Worm (Caenorhabditis elegans) whole organism, L4 larva: ENCODE results near the gene glo-4.

Source experiments
- F10B5.3 ChIP-seq: sonication (generic microtip); optimal IDR thresholded peaks from 2 replicates; lab custom pipeline; 2016; ENCODE audit warnings: mild to moderate bottlenecking, missing genetic modification characterization, missing compliant biosample characterization
- F44E2.7 ChIP-seq: fragments of 200-800 bp; sonication (Bioruptor generic); IDR thresholded peaks from 2 replicates; pipeline ENCODE4 v2.1.2; 2022; ENCODE audit warnings: missing genetic modification characterization, missing compliant biosample characterization
- F49E8.2 ChIP-seq: sonication (generic microtip); optimal IDR thresholded peaks from 2 replicates; lab custom pipeline; 2016; ENCODE audit warnings: missing compliant biosample characterization, mild to moderate bottlenecking, missing genetic modification characterization, borderline replicate concordance
- T26A8.4 ChIP-seq: fragments of 200-800 bp; sonication (Bioruptor generic); IDR thresholded peaks from 2 replicates; pipeline ENCODE4 v1.3.6; 2022; ENCODE audit warnings: missing genetic modification characterization, missing compliant biosample characterization
- Y48G9A.11 ChIP-seq: fragments of 200-800 bp; sonication (Bioruptor generic); IDR thresholded peaks from 2 replicates; pipeline ENCODE4 v1.3.6; 2022; ENCODE audit warnings: missing genetic modification reagents, missing genetic modification characterization, missing compliant biosample characterization
- Y5F2A.4 ChIP-seq: fragments of 200-800 bp; sonication (Bioruptor generic); optimal IDR thresholded peaks from 2 replicates; lab custom pipeline; 2018; ENCODE audit warnings: mild to moderate bottlenecking, missing genetic modification characterization, missing compliant biosample characterization
- ZK546.5 ChIP-seq, 2 experiments: sonication (generic microtip); optimal IDR thresholded peaks; 2 replicates each; lab custom pipeline; 2017; ENCODE audit warnings: missing biosample characterization in 2 of 2, missing genetic modification characterization in 2 of 2
- aha-1 ChIP-seq: fragments of 150-350 bp; peaks from one replicate; lab custom pipeline; 2014; ENCODE audit warnings: missing biosample characterization, missing genetic modification characterization
- aly-2 ChIP-seq: sonication (generic microtip); optimal IDR thresholded peaks from 2 replicates; lab custom pipeline; 2018; ENCODE audit warnings: missing biosample characterization, missing genetic modification characterization
- ama-1 ChIP-seq: fragments of 150-350 bp; optimal IDR thresholded peaks from 2 replicates; lab custom pipeline; 2014; ENCODE audit warnings: inconsistent platforms, mixed read lengths
- ceh-32 ChIP-seq: sonication (generic microtip); optimal IDR thresholded peaks from 2 replicates; lab custom pipeline; 2016; ENCODE audit warnings: mild to moderate bottlenecking, missing genetic modification characterization, missing compliant biosample characterization; ENCODE audit not compliant: poor library complexity
- ceh-62 ChIP-seq: sonication (generic microtip); optimal IDR thresholded peaks from 2 replicates; lab custom pipeline; 2017; ENCODE audit warnings: missing biosample characterization, missing genetic modification characterization
- ces-1 ChIP-seq: fragments of 150-350 bp; sonication (generic microtip); optimal IDR thresholded peaks from 4 replicates; lab custom pipeline; 2014; ENCODE audit warnings: missing biosample characterization, missing genetic modification reagents, missing genetic modification characterization
- ctbp-1 ChIP-seq: fragments of 200-800 bp; sonication (Bioruptor generic); IDR thresholded peaks from 2 replicates; pipeline ENCODE4 v1.3.6; 2022; ENCODE audit warnings: missing genetic modification reagents, missing genetic modification characterization, missing compliant biosample characterization
- daf-12 ChIP-seq: fragments of 150-350 bp; optimal IDR thresholded peaks from 2 replicates; lab custom pipeline; 2014; ENCODE audit warnings: missing biosample characterization, missing genetic modification reagents, missing genetic modification characterization
- daf-19 ChIP-seq: fragments of 200-800 bp; sonication (Bioruptor generic); conservative IDR thresholded peaks from 2 replicates; pipeline ENCODE4 v1.3.6; 2022; ENCODE audit warnings: missing genetic modification characterization, missing compliant biosample characterization
- daf-8 ChIP-seq: fragments of 200-800 bp; sonication (Bioruptor generic); IDR thresholded peaks from 2 replicates; pipeline ENCODE4 v1.3.6; 2022; ENCODE audit warnings: missing genetic modification characterization, missing compliant biosample characterization
- dmd-6 ChIP-seq: fragments of 200-800 bp; sonication (Bioruptor generic); IDR thresholded peaks from 2 replicates; pipeline ENCODE4 v1.3.6; 2022; ENCODE audit warnings: missing genetic modification reagents, missing genetic modification characterization, missing compliant biosample characterization
- egl-43 ChIP-seq: fragments of 200-800 bp; sonication (Bioruptor generic); IDR thresholded peaks from 2 replicates; pipeline ENCODE4 v1.3.6; 2022; ENCODE audit warnings: missing genetic modification reagents, missing genetic modification characterization, missing compliant biosample characterization
- fkh-10 ChIP-seq: fragments of 150-350 bp; optimal IDR thresholded peaks from 2 replicates; lab custom pipeline; 2014; ENCODE audit warnings: missing biosample characterization, missing genetic modification reagents, missing genetic modification characterization
- fos-1 ChIP-seq: fragments of 150-350 bp; optimal IDR thresholded peaks from 2 replicates; lab custom pipeline; 2014; ENCODE audit warnings: missing biosample characterization, missing genetic modification characterization
- gei-8 ChIP-seq: fragments of 200-800 bp; sonication (Bioruptor generic); optimal IDR thresholded peaks from 2 replicates; lab custom pipeline; 2018; ENCODE audit warnings: mild to moderate bottlenecking, missing genetic modification characterization, missing compliant biosample characterization
- hif-1 ChIP-seq, 2 experiments: sonication (generic microtip); optimal IDR thresholded peaks; 2 replicates each; lab custom pipeline; 2016 to 2017; ENCODE audit warnings: missing compliant biosample characterization in 2 of 2, missing genetic modification characterization in 2 of 2, missing genetic modification reagents in 2 of 2, missing genotype in 2 of 2, mild to moderate bottlenecking in 1 of 2
- hlh-11 ChIP-seq: fragments of 200-800 bp; sonication (Bioruptor generic); optimal IDR thresholded peaks from 2 replicates; lab custom pipeline; 2018; ENCODE audit warnings: mild to moderate bottlenecking, missing genetic modification characterization, missing compliant biosample characterization
- hlh-30 ChIP-seq: sonication (generic microtip); optimal IDR thresholded peaks from 2 replicates; lab custom pipeline; 2017; ENCODE audit warnings: antibody characterized with exemption, mild to moderate bottlenecking, missing genetic modification characterization, missing compliant biosample characterization; ENCODE audit not compliant: insufficient read depth
- hmg-1.1 ChIP-seq: fragments of 200-800 bp; sonication (Bioruptor generic); IDR thresholded peaks from 2 replicates; pipeline ENCODE4 v1.3.6; 2022; ENCODE audit warnings: missing genetic modification reagents, missing genetic modification characterization, missing compliant biosample characterization
- lim-7 ChIP-seq: fragments of 200-800 bp; sonication (Bioruptor generic); IDR thresholded peaks from 2 replicates; pipeline ENCODE4 v1.3.6; 2022; ENCODE audit warnings: missing genetic modification characterization, missing compliant biosample characterization
- lin-38 ChIP-seq: fragments of 200-800 bp; sonication (Bioruptor generic); IDR thresholded peaks from 2 replicates; pipeline ENCODE4 v1.3.6; 2022; ENCODE audit warnings: missing genetic modification reagents, missing genetic modification characterization, missing compliant biosample characterization
- lin-39 ChIP-seq: fragments of 150-350 bp; optimal IDR thresholded peaks from 2 replicates; lab custom pipeline; 2014; ENCODE audit warnings: missing biosample characterization, missing genetic modification reagents, missing genetic modification characterization
- madf-9 ChIP-seq: fragments of 200-800 bp; sonication (Bioruptor generic); conservative IDR thresholded peaks from 2 replicates; pipeline ENCODE4 v1.3.6; 2022; ENCODE audit warnings: missing genetic modification reagents, missing genetic modification characterization, missing compliant biosample characterization
- mdl-1 ChIP-seq, 2 experiments: fragments of 150-350 bp in 1 of 2; sonication (generic microtip) in 1 of 2; optimal IDR thresholded peaks; 2 replicates each; lab custom pipeline; 2014 to 2017; ENCODE audit warnings: missing biosample characterization in 2 of 2, missing genetic modification characterization in 2 of 2
- mdt-29 ChIP-seq: fragments of 200-800 bp; sonication (Bioruptor generic); IDR thresholded peaks from 2 replicates; pipeline ENCODE4 v1.3.6; 2022; ENCODE audit warnings: missing genetic modification reagents, missing genetic modification characterization, missing compliant biosample characterization
- mep-1 ChIP-seq: fragments of 150-350 bp; sonication (generic microtip); optimal IDR thresholded peaks from 3 replicates; lab custom pipeline; 2014; ENCODE audit warnings: missing biosample characterization, missing genetic modification characterization
- mes-2 ChIP-seq: sonication (generic microtip); optimal IDR thresholded peaks from 2 replicates; lab custom pipeline; 2016; ENCODE audit warnings: missing genotype, mild to moderate bottlenecking, missing genetic modification characterization, missing compliant biosample characterization; ENCODE audit not compliant: poor library complexity, severe bottlenecking
- mxl-2 ChIP-seq: fragments of 200-800 bp; sonication (Bioruptor generic); conservative IDR thresholded peaks from 2 replicates; pipeline ENCODE4 v1.3.6; 2022; ENCODE audit warnings: missing genetic modification reagents, missing genetic modification characterization, missing compliant biosample characterization
- mxl-3 ChIP-seq: fragments of 200-800 bp; sonication (Bioruptor generic); optimal IDR thresholded peaks from 2 replicates; lab custom pipeline; 2018; ENCODE audit warnings: mild to moderate bottlenecking, missing genetic modification characterization, missing compliant biosample characterization
- nhr-102 ChIP-seq: sonication (generic microtip); optimal IDR thresholded peaks from 2 replicates; lab custom pipeline; 2016; ENCODE audit warnings: mild to moderate bottlenecking, missing genetic modification characterization, moderate library complexity, missing compliant biosample characterization
- nhr-25 ChIP-seq: sonication (generic microtip); optimal IDR thresholded peaks from 2 replicates; lab custom pipeline; 2017; ENCODE audit warnings: missing genetic modification characterization, mild to moderate bottlenecking, missing compliant biosample characterization, antibody characterized with exemption, moderate library complexity, borderline replicate concordance; ENCODE audit not compliant: insufficient read depth
- nhr-28 ChIP-seq: fragments of 150-350 bp; optimal IDR thresholded peaks from 2 replicates; lab custom pipeline; 2014; ENCODE audit warnings: missing biosample characterization, missing genetic modification characterization
- nhr-41 ChIP-seq: fragments of 200-800 bp; sonication (Bioruptor generic); IDR thresholded peaks from 2 replicates; pipeline ENCODE4 v1.3.6; 2022; ENCODE audit warnings: missing genetic modification reagents, missing genetic modification characterization, missing compliant biosample characterization
- nhr-6 ChIP-seq: fragments of 150-350 bp; optimal IDR thresholded peaks from 2 replicates; lab custom pipeline; 2014; ENCODE audit warnings: missing biosample characterization, missing genetic modification characterization
- pqm-1 ChIP-seq: sonication (generic microtip); optimal IDR thresholded peaks from 2 replicates; lab custom pipeline; 2017; ENCODE audit warnings: missing biosample characterization, missing genetic modification characterization
- set-16 ChIP-seq: fragments of 200-800 bp; sonication (Bioruptor generic); IDR thresholded peaks from 2 replicates; pipeline ENCODE4 v1.3.6; 2022; ENCODE audit warnings: missing genetic modification reagents, missing genetic modification characterization, missing compliant biosample characterization
- vab-7 ChIP-seq: fragments of 200-800 bp; sonication (Bioruptor generic); IDR thresholded peaks from 2 replicates; pipeline ENCODE4 v1.3.6; 2022; ENCODE audit warnings: missing genetic modification reagents, missing genetic modification characterization, missing compliant biosample characterization
- zag-1 ChIP-seq: fragments of 150-350 bp; optimal IDR thresholded peaks from 2 replicates; lab custom pipeline; 2014; ENCODE audit warnings: missing biosample characterization, missing genetic modification characterization
- zip-11 ChIP-seq: fragments of 200-800 bp; sonication (Bioruptor generic); IDR thresholded peaks from 2 replicates; pipeline ENCODE4 v1.3.6; 2022; ENCODE audit warnings: missing genetic modification characterization, missing compliant biosample characterization

glo-4 gene

DNA sequence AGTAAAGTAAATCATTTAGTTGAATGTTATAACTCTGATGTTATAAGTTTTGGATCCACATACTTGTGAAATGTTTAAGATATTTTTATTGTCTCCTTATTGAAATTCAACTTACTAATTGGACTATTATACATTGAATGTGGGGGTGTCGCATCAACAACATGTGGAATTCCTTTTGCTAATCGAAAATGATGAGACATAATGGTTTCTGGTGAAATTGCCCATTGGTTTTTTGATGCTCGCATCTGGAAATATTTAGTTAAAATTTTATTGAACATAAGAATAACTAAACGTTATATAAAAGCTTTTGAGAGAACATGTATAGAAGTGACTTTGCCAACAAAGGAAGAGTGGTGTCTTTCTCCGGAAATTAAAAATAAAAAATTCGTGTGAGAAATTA is 48.9 kb upstream of the glo-4 start, which contains the start of gene ZK682.7:
ZK682.7 (minus strand) TSS at position 247 of the 400 bp plus-strand sequence.
- no peak for TF ChIP-seq aly-2 (tag; lab: Kevin White, UChicago)
- no peak for TF ChIP-seq F49E8.2 (tag; lab: Kevin White, UChicago)
- TF ChIP-seq nhr-28 (tag; lab: Kevin White, UChicago) = no peak
- TF ChIP-seq mes-2 (tag; lab: Kevin White, UChicago) = no peak
- TF ChIP-seq nhr-25 (tag; lab: Kevin White, UChicago) = no peak
- no peak for TF ChIP-seq lin-38 (GFP tag; lab: Robert Waterston, UW)
- TF ChIP-seq vab-7 (GFP tag; lab: Robert Waterston, UW) = no peak
- no peak for TF ChIP-seq mep-1 (tag; lab: Kevin White, UChicago)
- no peak for TF ChIP-seq fkh-10 (GFP tag; lab: Kevin White, UChicago)
- TF ChIP-seq Y5F2A.4 = no peak
- no peak for TF ChIP-seq ces-1 (GFP tag; lab: Kevin White, UChicago)
- TF ChIP-seq hlh-11 (tag; lab: Kevin White, UChicago) = no peak
- TF ChIP-seq F44E2.7 = no peak
- no peak for TF ChIP-seq daf-8 (GFP tag; lab: Robert Waterston, UW)
- no peak for TF ChIP-seq F10B5.3 (tag; lab: Kevin White, UChicago)
- no peak for TF ChIP-seq madf-9 (GFP tag; lab: Robert Waterston, UW)
- TF ChIP-seq ceh-62 (tag; lab: Kevin White, UChicago) = no peak

DNA sequence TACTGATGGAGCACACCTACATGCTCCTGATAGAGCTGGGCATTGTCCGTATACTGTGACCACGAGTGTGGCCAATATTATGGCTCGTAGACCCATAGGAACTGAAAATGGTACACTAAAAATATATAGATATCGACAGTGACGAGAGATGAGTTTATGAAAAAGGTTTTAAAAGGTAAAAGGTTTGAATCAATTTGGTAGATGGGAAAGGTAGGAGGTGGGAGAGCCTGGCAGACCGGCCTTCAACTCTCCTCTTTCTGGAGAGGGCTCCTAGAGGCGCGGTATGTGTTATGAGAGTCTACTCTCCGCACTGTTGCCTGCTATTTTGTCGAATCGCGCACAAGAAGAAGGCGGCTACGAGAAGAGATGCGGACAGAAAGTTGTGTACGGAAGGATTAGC is 44.4 kb upstream of the glo-4 start, which contains the start of gene lron-2:
lron-2 (minus strand) TSS at position 101 of the 400 bp plus-strand sequence.
- no peak for TF ChIP-seq hlh-30
- TF ChIP-seq nhr-6 (tag; lab: Kevin White, UChicago) = no peak
- no peak for TF ChIP-seq lim-7 (GFP tag; lab: Robert Waterston, UW)
- no peak for TF ChIP-seq Y48G9A.11 (GFP tag; lab: Robert Waterston, UW)
- TF ChIP-seq zag-1 (tag; lab: Kevin White, UChicago) = no peak
- TF ChIP-seq ctbp-1 (GFP tag; lab: Robert Waterston, UW) = no peak
- no peak for TF ChIP-seq dmd-6
- TF ChIP-seq egl-43 (GFP tag; lab: Robert Waterston, UW) = no peak
- no peak for TF ChIP-seq gei-8 (GFP tag; lab: Kevin White, UChicago)
- no peak for TF ChIP-seq set-16
- TF ChIP-seq vab-7 (GFP tag; lab: Robert Waterston, UW) = no peak
- TF ChIP-seq pqm-1 (tag; lab: Kevin White, UChicago) = no peak
- no peak for TF ChIP-seq nhr-41 (GFP tag; lab: Robert Waterston, UW)
- TF ChIP-seq daf-12 (tag; lab: Kevin White, UChicago) = no peak
- no peak for TF ChIP-seq mdl-1 (tag; optimal IDR thresholded peaks at IDR 0.05; lab: Kevin White, UChicago)
- TF ChIP-seq ama-1 (lab: Kevin White, UChicago) = no peak

DNA sequence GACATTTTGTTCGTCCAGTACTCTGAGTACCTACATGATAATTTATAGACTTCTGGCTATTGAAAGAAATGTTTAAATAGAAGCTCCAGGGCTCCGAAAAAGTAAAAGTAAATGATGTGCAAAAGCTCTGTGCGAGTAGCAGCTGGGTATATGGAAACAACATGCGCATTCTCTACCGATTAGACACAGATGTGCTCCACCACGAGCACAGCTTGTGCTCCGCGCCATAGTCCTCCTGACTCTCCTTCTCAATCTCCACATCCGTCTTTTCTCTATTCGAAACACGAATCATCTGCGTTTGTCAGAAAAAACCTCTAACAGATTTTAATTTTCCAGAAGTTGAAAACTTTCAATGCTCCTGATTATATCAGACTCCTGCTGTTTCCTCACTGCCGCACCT is 40.4 kb upstream of the glo-4 start:
- TF ChIP-seq fos-1 (no peak), hif-1 (tag; optimal IDR thresholded peaks at IDR 0.05; lab: Kevin White, UChicago) (no peak), ctbp-1 (GFP tag; lab: Robert Waterston, UW) (no peak), daf-19 (GFP tag; lab: Robert Waterston, UW) (no peak), T26A8.4 (GFP tag; lab: Robert Waterston, UW) (no peak)

DNA sequence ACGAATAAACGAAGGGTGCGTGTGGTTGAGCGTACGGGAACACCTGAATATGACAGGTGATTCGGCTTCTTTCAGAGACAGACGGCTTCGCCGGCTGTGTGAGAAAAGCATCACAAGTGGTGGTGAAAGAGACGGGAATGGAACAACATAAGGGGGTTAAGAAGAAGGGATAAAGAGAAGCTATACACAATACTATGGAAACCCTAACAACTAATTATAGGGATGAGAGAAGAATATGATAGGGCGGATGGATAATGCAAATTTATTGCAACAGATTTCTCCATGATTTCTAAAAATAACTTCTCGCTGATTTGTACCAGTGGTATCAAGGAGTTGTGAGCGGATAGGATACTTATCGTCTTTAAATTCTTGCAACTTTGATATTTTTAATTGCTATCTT is 39.1 kb upstream of the glo-4 start, which contains the start of gene hlh-10:
hlh-10 (minus strand) TSS at position 101 of the 400 bp plus-strand sequence.
- TF ChIP-seq ZK546.5 (tag; optimal IDR thresholded peaks at IDR 0.05; lab: Kevin White, UChicago) (no peak), nhr-102 (tag; lab: Kevin White, UChicago) (no peak), dmd-6 (no peak), zag-1 (tag; lab: Kevin White, UChicago) (no peak), daf-19 (GFP tag; lab: Robert Waterston, UW) (no peak), nhr-28 (tag; lab: Kevin White, UChicago) (no peak), ctbp-1 (GFP tag; lab: Robert Waterston, UW) (no peak), mxl-2 (GFP tag; lab: Robert Waterston, UW) (no peak), aha-1 (tag; lab: Kevin White, UChicago) (no peak), lin-39 (no peak), hmg-1.1 (GFP tag; lab: Robert Waterston, UW) (no peak), ceh-32 (tag; lab: Kevin White, UChicago) (no peak), mdt-29 (GFP tag; lab: Robert Waterston, UW) (no peak), nhr-41 (GFP tag; lab: Robert Waterston, UW) (no peak), mxl-3 (no peak), zip-11 (GFP tag; lab: Robert Waterston, UW) (no peak), nhr-6 (tag; lab: Kevin White, UChicago) (no peak)
